Fruit fly (Drosophila melanogaster): Measurements from ENCODE around the gene CG17191.

DNA sequence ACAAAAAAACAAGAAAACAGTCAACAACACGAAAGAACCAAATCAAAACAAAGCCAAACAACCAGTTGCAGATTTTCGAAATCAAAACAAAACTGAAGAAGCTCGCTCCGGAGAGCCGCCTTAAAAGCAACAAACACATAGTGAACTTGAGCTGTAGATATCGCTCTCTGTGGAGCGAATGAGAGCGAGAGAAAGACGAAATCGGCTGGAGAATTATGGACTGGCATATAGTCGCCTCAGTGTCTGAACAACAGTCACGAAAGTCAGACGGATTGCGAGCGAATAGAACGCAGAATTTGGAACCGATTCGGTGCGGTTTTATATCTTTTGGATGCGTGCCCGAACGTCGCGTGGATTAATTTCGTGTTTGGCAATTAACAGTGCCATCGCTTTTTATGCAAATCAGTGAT lies 39.3 kb downstream of the CG17191 start:
- TF ChIP-seq CG8478 (optimal IDR thresholded peaks at IDR 0.05) (no peak), psq (optimal IDR thresholded peaks at IDR 0.05) (no peak)
